Worm (Caenorhabditis elegans): ENCODE results near the gene F47B10.8.
A peak's percentile ranks its signal among the peaks of the same experiment; 100 is the strongest.

Gene F47B10.8

DNA sequence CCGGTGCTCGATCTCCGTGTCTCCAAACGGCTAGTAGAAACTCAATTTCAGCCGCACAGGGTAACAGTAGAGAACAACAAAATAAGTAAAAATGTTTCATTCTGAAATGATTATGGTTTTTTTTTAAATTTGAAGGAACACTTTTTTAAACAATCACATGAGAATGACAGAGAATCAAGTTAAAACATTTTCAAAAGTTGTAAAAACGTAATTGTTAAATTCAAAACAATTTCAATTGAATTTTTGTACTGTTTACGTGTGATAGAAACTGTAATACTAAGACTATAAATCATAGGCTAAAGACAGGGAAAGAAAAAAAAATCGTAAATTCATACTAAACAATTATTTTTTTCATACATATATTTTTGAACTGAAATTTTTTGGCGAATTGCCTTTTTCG, 30.6 kb upstream of the F47B10.8 start, which contains the start of gene pho-7 (continued):
- no peak for TF ChIP-seq F57A8.1 (GFP tag; optimal IDR thresholded peaks at IDR 0.05)

- TF ChIP-seq ekl-4 (GFP tag; IDR thresholded peaks at IDR 0.05) (no peak), ztf-26 (tag; optimal IDR thresholded peaks at IDR 0.05) (no peak), attf-6 (GFP tag; IDR thresholded peaks at IDR 0.05) (no peak), chd-7 (tag; optimal IDR thresholded peaks at IDR 0.05) (no peak), lsy-27 (tag; optimal IDR thresholded peaks at IDR 0.05; ENCODE audit: borderline replicate concordance, insufficient read depth) (no peak), somi-1 (GFP tag; optimal IDR thresholded peaks at IDR 0.05) (no peak), madf-8 (GFP tag; conservative IDR thresholded peaks at IDR 0.05) (no peak), snpc-3.4 (tag; optimal IDR thresholded peaks at IDR 0.05) (no peak), T26A5.8 (tag; optimal IDR thresholded peaks at IDR 0.05) (no peak), ztf-28 (GFP tag; IDR thresholded peaks at IDR 0.05) (no peak), ztf-25 (GFP tag; IDR thresholded peaks at IDR 0.05) (no peak), pha-4 (tag; optimal IDR thresholded peaks at IDR 0.05) (no peak), lin-40 (tag; optimal IDR thresholded peaks at IDR 0.05) (no peak), mes-4 (tag; optimal IDR thresholded peaks at IDR 0.05) (no peak), tbp1 (GFP tag; optimal IDR thresholded peaks at IDR 0.05) (no peak), dox-1 (GFP tag; IDR thresholded peaks at IDR 0.05) (no peak), ceh-100 (GFP tag; IDR thresholded peaks at IDR 0.05) (no peak)
Observed at ce11 chrX:10933308-10934014, 22.8 kb upstream of the F47B10.8 start.

ce11 chrX:10932087-10932486, 21.5 kb upstream of the F47B10.8 start:
- TF ChIP-seq sdz-38 (tag; optimal IDR thresholded peaks at IDR 0.05) (no peak), nfya-2 (GFP tag; IDR thresholded peaks at IDR 0.05) (no peak), madf-10 (tag; optimal IDR thresholded peaks at IDR 0.05) (no peak), cebp-2 (GFP tag; IDR thresholded peaks at IDR 0.05) (no peak), K11D2.4 (GFP tag; IDR thresholded peaks at IDR 0.05) (no peak), ztf-6 (GFP tag; IDR thresholded peaks at IDR 0.05) (no peak), lin-54 (GFP tag; optimal IDR thresholded peaks at IDR 0.05) (no peak), F22D6.2 (tag; optimal IDR thresholded peaks at IDR 0.05) (no peak)

ce11 chrX:10928948-10929563, 18.4 kb upstream of the F47B10.8 start, which contains the start of gene dgn-1:
Gene dgn-1, minus strand, starts transcription at chrX:10928998.
- no peak for TF ChIP-seq bed-2 (GFP tag; IDR thresholded peaks at IDR 0.05)
- no peak for TF ChIP-seq hmg-1.2 (GFP tag; IDR thresholded peaks at IDR 0.05)
- TF ChIP-seq aptf-2 (GFP tag; conservative IDR thresholded peaks at IDR 0.05), result no peak
- TF ChIP-seq mel-28 (tag; optimal IDR thresholded peaks at IDR 0.05; ENCODE audit: borderline replicate concordance), result no peak
- TF ChIP-seq nhr-80 (tag; optimal IDR thresholded peaks at IDR 0.05), result peak; percentile 56

DNA sequence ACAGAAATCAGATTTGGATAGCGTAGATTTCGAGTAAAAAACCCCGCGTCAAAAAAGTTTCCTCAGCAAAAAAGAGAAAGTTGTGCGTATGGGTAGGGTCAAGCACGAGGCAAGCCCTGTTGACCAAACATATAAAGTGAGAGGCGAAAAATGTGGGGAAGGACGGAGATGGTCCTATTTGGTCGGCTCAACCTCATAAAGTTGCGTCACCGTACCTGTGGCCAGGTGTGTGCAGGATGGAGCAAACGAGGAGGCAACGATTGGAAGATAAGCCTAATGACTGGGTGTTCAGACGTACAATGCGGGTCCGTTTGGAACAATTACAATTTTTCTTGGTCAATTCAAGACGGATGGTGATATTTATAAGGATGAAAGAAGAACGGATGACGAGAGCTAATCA, 16.5 kb upstream of the F47B10.8 start:
- no peak for TF ChIP-seq nfyb-1 (GFP tag; IDR thresholded peaks at IDR 0.05)
- TF ChIP-seq snpc-3.4 (tag; optimal IDR thresholded peaks at IDR 0.05), result no peak
- TF ChIP-seq ets-4 (GFP tag; optimal IDR thresholded peaks at IDR 0.05), result no peak
- no peak for TF ChIP-seq pha-4 (tag; optimal IDR thresholded peaks at IDR 0.05)
- no peak for TF ChIP-seq Y53G8AR.9 (GFP tag; conservative IDR thresholded peaks at IDR 0.05)
- TF ChIP-seq aptf-2 (GFP tag; conservative IDR thresholded peaks at IDR 0.05), result no peak
- TF ChIP-seq efl-1 (GFP tag; optimal IDR thresholded peaks at IDR 0.05), result no peak
- no peak for TF ChIP-seq pbrm-1 (GFP tag; IDR thresholded peaks at IDR 0.05)
- TF ChIP-seq lsl-1 (GFP tag; optimal IDR thresholded peaks at IDR 0.05), result no peak
- TF ChIP-seq ekl-4 (GFP tag; IDR thresholded peaks at IDR 0.05), result no peak
- no peak for TF ChIP-seq K12H6.12 (tag; optimal IDR thresholded peaks at IDR 0.05)
- no peak for TF ChIP-seq Y53F4B.3 (GFP tag; IDR thresholded peaks at IDR 0.05)

Measured in whole organism, young adult.